Fruit fly (Drosophila melanogaster): ENCODE data around the gene Ac78C.

Ac78C gene

dm6 chr3L:21171905-21172304, at the start of gene Ac78C:
Ac78C (minus strand) TSS chr3L:21171930.
- no peak for TF ChIP-seq CTCF (optimal IDR thresholded peaks at IDR 0.05)
- TF ChIP-seq CG8478 (optimal IDR thresholded peaks at IDR 0.05): no peak

dm6 chr3L:21220100-21220499, 48.4 kb upstream of the Ac78C start, which contains the start of gene CG43219:
CG43219 (plus strand) TSS chr3L:21220400.
- TF ChIP-seq CG8478 (optimal IDR thresholded peaks at IDR 0.05) (no peak), CTCF (optimal IDR thresholded peaks at IDR 0.05) (no peak)

DNA sequence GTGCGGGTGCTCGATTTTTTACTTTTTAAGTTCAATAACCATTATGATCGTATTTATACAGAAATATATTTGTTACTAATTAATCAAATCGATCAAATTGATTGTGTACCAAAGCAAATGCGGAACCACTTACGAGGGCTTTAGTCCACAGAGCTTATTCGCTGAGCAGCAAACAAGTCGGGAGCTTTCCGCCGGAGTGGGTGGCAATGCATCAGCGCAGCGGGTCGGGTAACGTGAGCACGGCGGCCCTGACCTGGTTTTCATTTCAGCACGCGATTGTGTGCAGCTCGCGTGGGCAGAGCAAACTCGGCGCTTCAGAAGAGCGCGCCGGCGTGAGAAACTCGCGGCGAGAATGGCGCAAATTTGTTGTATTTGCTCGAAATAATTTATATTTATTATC, 47.4 kb upstream of the Ac78C start:
- TF ChIP-seq CG8478 (optimal IDR thresholded peaks at IDR 0.05): no peak
- TF ChIP-seq CTCF (optimal IDR thresholded peaks at IDR 0.05): no peak

- TF ChIP-seq CG8478 (optimal IDR thresholded peaks at IDR 0.05): no peak
- peak in 1 of 2 experiments; percentile 4 for TF ChIP-seq CTCF (optimal IDR thresholded peaks at IDR 0.05)
Measured at dm6 chr3L:21216697-21217291, 45.1 kb upstream of the Ac78C start, which contains the start of the genes Trmt112 and Ilk. Trmt112 (minus strand) TSS chr3L:21216839. Ilk (plus strand) TSS chr3L:21216901.

- TF ChIP-seq CG8478 (optimal IDR thresholded peaks at IDR 0.05) (no peak), CTCF (optimal IDR thresholded peaks at IDR 0.05) (no peak)
Measured at dm6 chr3L:21209921-21210532, 38.3 kb upstream of the Ac78C start, which contains the start of the genes CG10510 and CG10508. CG10510 (minus strand) TSS chr3L:21210084. CG10508 (plus strand) TSS chr3L:21210215.

dm6 chr3L:21206486-21206885, 34.8 kb upstream of the Ac78C start:
- TF ChIP-seq CG8478 (optimal IDR thresholded peaks at IDR 0.05): no peak
- TF ChIP-seq CTCF (optimal IDR thresholded peaks at IDR 0.05): no peak

DNA sequence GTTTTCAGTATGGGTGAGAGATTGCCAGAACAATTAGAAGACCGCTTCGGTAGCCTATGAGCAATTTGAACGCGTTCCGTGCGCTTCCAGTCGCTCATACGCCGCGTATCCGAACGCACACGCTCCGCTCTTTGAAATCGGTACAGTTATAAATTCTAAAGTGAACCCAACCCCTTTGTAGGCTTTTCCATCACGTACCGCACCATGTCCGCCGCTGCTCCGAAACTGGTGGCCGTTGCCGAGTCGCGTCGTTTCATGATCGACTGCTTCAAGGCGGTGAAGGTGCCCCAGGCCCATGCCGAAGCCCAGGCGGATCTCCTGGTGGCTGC, 33.7 kb upstream of the Ac78C start:
- TF ChIP-seq CG8478 (optimal IDR thresholded peaks at IDR 0.05) (no peak), CTCF (optimal IDR thresholded peaks at IDR 0.05) (no peak)

DNA sequence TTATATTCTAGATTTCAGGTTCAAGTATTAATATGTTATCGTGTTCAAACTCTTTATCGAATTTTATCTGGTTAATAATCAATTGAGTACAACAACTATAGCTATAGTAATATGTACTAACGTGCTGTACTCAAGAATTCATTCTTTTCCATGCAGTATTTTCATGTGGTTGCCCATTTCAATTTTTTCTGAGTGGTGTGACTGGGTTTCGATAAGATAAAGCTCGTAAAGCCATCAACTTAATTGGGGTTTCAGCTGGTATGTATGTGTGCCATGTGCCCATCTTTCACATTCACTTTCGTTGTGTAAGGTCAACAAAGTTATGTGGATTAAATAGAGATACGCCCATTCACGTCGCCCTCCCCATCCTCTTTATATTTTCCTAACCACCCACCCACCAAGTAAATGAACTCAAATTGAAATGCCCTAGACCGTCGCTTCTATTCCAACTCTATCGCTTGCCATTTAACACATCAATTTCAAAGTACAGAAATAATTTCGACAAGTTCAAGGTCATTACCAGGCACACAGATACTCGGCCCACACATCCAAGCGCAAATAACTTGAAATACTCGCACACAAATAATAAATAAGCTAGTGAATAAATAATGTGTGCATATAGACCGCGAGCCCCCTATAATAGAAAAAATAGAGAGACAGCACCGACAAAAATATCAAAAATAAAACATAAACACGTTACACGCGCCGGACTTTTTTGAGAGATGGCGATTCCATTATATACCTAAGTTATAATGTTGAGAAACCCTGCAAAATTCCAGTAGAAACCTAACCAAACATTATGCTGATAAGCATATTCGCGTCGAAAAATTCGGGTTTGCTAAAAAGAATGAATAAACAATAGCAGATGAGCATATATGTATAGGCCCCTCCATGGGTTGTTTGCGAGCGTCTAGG, 33.1 kb upstream of the Ac78C start:
- no peak for TF ChIP-seq CG8478 (optimal IDR thresholded peaks at IDR 0.05)
- TF ChIP-seq CTCF (optimal IDR thresholded peaks at IDR 0.05): no peak

- TF ChIP-seq CG8478 (optimal IDR thresholded peaks at IDR 0.05) (no peak), CTCF (optimal IDR thresholded peaks at IDR 0.05) (no peak)
Measured at dm6 chr3L:21202777-21203282, 31.1 kb upstream of the Ac78C start, which contains the start of the genes Targ1, CG10512 and Targ2. Targ1 (minus strand) TSS chr3L:21202882. CG10512 (plus strand) TSS chr3L:21202920. Targ2 (minus strand) TSS chr3L:21203232.

- TF ChIP-seq CTCF (optimal IDR thresholded peaks at IDR 0.05) (peak in 1 of 2 experiments; percentile 24), CG8478 (optimal IDR thresholded peaks at IDR 0.05) (no peak)
Measured at dm6 chr3L:21202029-21202776, 30.5 kb upstream of the Ac78C start.

dm6 chr3L:21201246-21201896, 29.6 kb upstream of the Ac78C start:
- TF ChIP-seq CTCF (optimal IDR thresholded peaks at IDR 0.05) (no peak), CG8478 (optimal IDR thresholded peaks at IDR 0.05) (no peak)

dm6 chr3L:21200587-21200986, 28.9 kb upstream of the Ac78C start:
- no peak for TF ChIP-seq CG8478 (optimal IDR thresholded peaks at IDR 0.05)

dm6 chr3L:21196563-21196962, 24.8 kb upstream of the Ac78C start, which contains the start of the genes Targ3 and park:
Targ3 (plus strand) TSS chr3L:21196831.
park (minus strand) TSS chr3L:21196853.
- no peak for TF ChIP-seq CG8478 (optimal IDR thresholded peaks at IDR 0.05)
- TF ChIP-seq CTCF (optimal IDR thresholded peaks at IDR 0.05): no peak

DNA sequence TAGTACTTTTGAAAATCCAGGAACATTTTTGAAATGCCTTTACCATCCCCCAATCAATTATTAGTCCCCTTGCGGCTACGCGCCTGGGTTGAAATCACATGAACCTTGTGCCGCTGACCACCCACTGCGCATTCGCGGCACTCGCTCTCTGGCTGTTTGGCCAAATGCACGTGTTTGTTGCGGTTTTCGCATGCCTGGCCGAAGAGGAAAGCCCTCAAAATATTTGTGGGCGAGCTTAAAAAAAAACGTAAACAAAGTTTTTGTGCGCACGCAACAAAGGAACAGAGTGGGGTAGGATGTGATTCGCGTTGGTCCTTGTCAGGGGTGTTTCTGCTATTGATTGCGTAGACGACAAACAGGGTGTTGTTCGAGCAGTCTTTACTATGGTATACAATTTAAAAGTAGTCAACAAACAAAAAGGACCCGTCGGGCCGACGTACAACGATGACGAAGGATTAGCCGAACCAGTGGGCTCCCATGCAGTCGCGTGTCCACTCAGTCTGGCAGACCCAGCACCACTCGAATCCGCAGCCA, 22.7 kb upstream of the Ac78C start:
- TF ChIP-seq CG8478 (optimal IDR thresholded peaks at IDR 0.05) (no peak), CTCF (optimal IDR thresholded peaks at IDR 0.05) (no peak)

All from S2 (cell line).